Worm (Caenorhabditis elegans) whole organism, L2 larva: ENCODE data around the gene mcu-1.

Source experiments
- C34F6.9 ChIP-seq: fragments of 150-350 bp; optimal IDR thresholded peaks from 2 replicates; lab custom pipeline; 2014; ENCODE audit warnings: missing biosample characterization, missing genetic modification characterization
- F13H6.1 ChIP-seq: sonication (generic microtip); optimal IDR thresholded peaks from 2 replicates; lab custom pipeline; 2016; ENCODE audit warnings: missing genetic modification characterization, missing compliant biosample characterization
- Y55F3AM.14 ChIP-seq: fragments of 200-800 bp; sonication (Bioruptor generic); optimal IDR thresholded peaks from 2 replicates; lab custom pipeline; 2018; ENCODE audit warnings: mild to moderate bottlenecking, missing genetic modification characterization, missing compliant biosample characterization
- ZK546.5 ChIP-seq: sonication (generic microtip); optimal IDR thresholded peaks from 2 replicates; lab custom pipeline; 2017; ENCODE audit warnings: missing biosample characterization, missing genetic modification characterization
- alr-1 ChIP-seq: fragments of 150-350 bp; optimal IDR thresholded peaks from 2 replicates; lab custom pipeline; 2014; ENCODE audit warnings: missing biosample characterization, missing genetic modification characterization
- ama-1 ChIP-seq: fragments of 150-350 bp; optimal IDR thresholded peaks from 2 replicates; lab custom pipeline; 2018; ENCODE audit warnings: inconsistent platforms
- blmp-1 ChIP-seq: sonication (generic microtip); optimal IDR thresholded peaks from 2 replicates; lab custom pipeline; 2017; ENCODE audit warnings: missing genetic modification characterization, mild to moderate bottlenecking, missing compliant biosample characterization, antibody characterized with exemption, moderate library complexity; ENCODE audit not compliant: insufficient read depth
- ceh-82 ChIP-seq: fragments of 150-350 bp; optimal IDR thresholded peaks from 2 replicates; lab custom pipeline; 2014; ENCODE audit warnings: missing biosample characterization, missing genetic modification characterization
- crh-2 ChIP-seq: sonication (generic microtip); optimal IDR thresholded peaks from 2 replicates; lab custom pipeline; 2017; ENCODE audit warnings: missing biosample characterization, missing genetic modification characterization
- egl-27 ChIP-seq: sonication (generic microtip); optimal IDR thresholded peaks from 3 replicates; lab custom pipeline; 2017; ENCODE audit warnings: missing biosample characterization, missing genetic modification reagents, missing genetic modification characterization
- elt-1 ChIP-seq: fragments of 150-350 bp; optimal IDR thresholded peaks from 2 replicates; lab custom pipeline; 2014; ENCODE audit warnings: missing biosample characterization, missing genetic modification characterization
- elt-3 ChIP-seq: sonication (generic microtip); optimal IDR thresholded peaks from 2 replicates; lab custom pipeline; 2017; ENCODE audit warnings: missing biosample characterization, missing genetic modification characterization
- fos-1 ChIP-seq: fragments of 150-350 bp; optimal IDR thresholded peaks from 2 replicates; lab custom pipeline; 2014; ENCODE audit warnings: missing biosample characterization, missing genetic modification characterization
- gmeb-1 ChIP-seq: fragments of 150-350 bp; optimal IDR thresholded peaks from 2 replicates; lab custom pipeline; 2014; ENCODE audit warnings: missing biosample characterization, missing genetic modification characterization
- lin-39 ChIP-seq: fragments of 150-350 bp; optimal IDR thresholded peaks from 2 replicates; lab custom pipeline; 2014; ENCODE audit warnings: missing biosample characterization, missing genetic modification reagents, missing genetic modification characterization
- lsy-2 ChIP-seq, 2 experiments: fragments of 150-350 bp in 1 of 2; sonication (generic microtip) in 1 of 2; optimal IDR thresholded peaks; 2 replicates each; lab custom pipeline; 2014 to 2017; ENCODE audit warnings: missing biosample characterization in 2 of 2, missing genetic modification characterization in 2 of 2
- mbf-1 ChIP-seq: sonication (generic microtip); optimal IDR thresholded peaks from 2 replicates; lab custom pipeline; 2017; ENCODE audit warnings: missing biosample characterization, missing genetic modification characterization
- mdl-1 ChIP-seq, 2 experiments: fragments of 150-350 bp in 1 of 2; sonication (generic microtip) in 1 of 2; optimal IDR thresholded peaks; 2 replicates each; lab custom pipeline; 2017; ENCODE audit warnings: missing biosample characterization in 2 of 2, missing genetic modification characterization in 2 of 2
- nhr-10 ChIP-seq: sonication (generic microtip); optimal IDR thresholded peaks from 2 replicates; lab custom pipeline; 2017; ENCODE audit warnings: missing biosample characterization, missing genetic modification characterization
- nhr-11 ChIP-seq: fragments of 150-350 bp; optimal IDR thresholded peaks from 2 replicates; lab custom pipeline; 2014; ENCODE audit warnings: missing biosample characterization, missing genetic modification characterization
- nhr-12 ChIP-seq: fragments of 150-350 bp; optimal IDR thresholded peaks from 2 replicates; lab custom pipeline; 2014; ENCODE audit warnings: missing biosample characterization, missing genetic modification characterization
- nhr-129 ChIP-seq: fragments of 150-350 bp; optimal IDR thresholded peaks from 2 replicates; lab custom pipeline; 2014; ENCODE audit warnings: missing biosample characterization, missing genetic modification characterization
- nhr-21 ChIP-seq: fragments of 150-350 bp; optimal IDR thresholded peaks from 2 replicates; lab custom pipeline; 2014; ENCODE audit warnings: missing biosample characterization, missing genetic modification characterization
- nhr-23 ChIP-seq: fragments of 150-350 bp; optimal IDR thresholded peaks from 2 replicates; lab custom pipeline; 2014; ENCODE audit warnings: missing biosample characterization, missing genetic modification reagents, missing genetic modification characterization
- nhr-25 ChIP-seq: fragments of 150-350 bp; sonication (generic microtip); optimal IDR thresholded peaks from 3 replicates; lab custom pipeline; 2014; ENCODE audit warnings: missing biosample characterization, missing genetic modification characterization
- nhr-6 ChIP-seq: fragments of 150-350 bp; optimal IDR thresholded peaks from 2 replicates; lab custom pipeline; 2014; ENCODE audit warnings: missing biosample characterization, missing genetic modification characterization
- nhr-77 ChIP-seq: fragments of 150-350 bp; optimal IDR thresholded peaks from 2 replicates; lab custom pipeline; 2014; ENCODE audit warnings: missing biosample characterization, missing genetic modification characterization
- peb-1 ChIP-seq: fragments of 150-350 bp; optimal IDR thresholded peaks from 2 replicates; lab custom pipeline; 2014; ENCODE audit warnings: missing biosample characterization, missing genetic modification characterization
- sma-3 ChIP-seq: sonication (generic microtip); optimal IDR thresholded peaks from 2 replicates; lab custom pipeline; 2016; ENCODE audit warnings: missing genetic modification reagents, missing genetic modification characterization, missing compliant biosample characterization
- sma-9 ChIP-seq, 2 experiments: fragments of 150-350 bp in 1 of 2; sonication (generic microtip) in 1 of 2; optimal IDR thresholded peaks; 2 replicates each; lab custom pipeline; 2014 to 2016; ENCODE audit warnings: missing genetic modification characterization in 2 of 2, mild to moderate bottlenecking in 1 of 2, missing biosample characterization in 1 of 2, missing compliant biosample characterization in 1 of 2, missing genetic modification reagents in 1 of 2, moderate library complexity in 1 of 2
- unc-39 ChIP-seq: fragments of 150-350 bp; optimal IDR thresholded peaks from 2 replicates; lab custom pipeline; 2014; ENCODE audit warnings: missing biosample characterization, missing genetic modification characterization
- unc-55 ChIP-seq: fragments of 150-350 bp; sonication (generic microtip); optimal IDR thresholded peaks from 3 replicates; lab custom pipeline; 2014; ENCODE audit warnings: missing biosample characterization, missing genetic modification reagents, missing genetic modification characterization
- unc-62 ChIP-seq: fragments of 150-350 bp; optimal IDR thresholded peaks from 2 replicates; lab custom pipeline; 2014; ENCODE audit warnings: missing biosample characterization, missing genetic modification reagents, missing genetic modification characterization
- ztf-1 ChIP-seq: fragments of 200-800 bp; sonication (Bioruptor generic); conservative IDR thresholded peaks from 2 replicates; pipeline ENCODE4 v1.3.6; 2022; ENCODE audit warnings: missing genetic modification characterization, missing compliant biosample characterization
- ztf-11 ChIP-seq: sonication (generic microtip); optimal IDR thresholded peaks from 2 replicates; lab custom pipeline; 2017; ENCODE audit warnings: missing biosample characterization, missing genetic modification characterization
- ztf-4 ChIP-seq: fragments of 150-350 bp; optimal IDR thresholded peaks from 2 replicates; lab custom pipeline; 2014; ENCODE audit warnings: missing biosample characterization, missing genetic modification characterization

mcu-1 gene

ce11 chrIV:5939122-5939521, at the start of gene mcu-1:
Gene mcu-1 (minus strand): TSS chrIV:5939230.
- TF ChIP-seq sma-3 (GFP tag; lab: Kevin White, UChicago): peak; percentile 65
- peak; percentile 44 for TF ChIP-seq egl-27 (tag; lab: Kevin White, UChicago)
- TF ChIP-seq blmp-1 (tag; lab: Kevin White, UChicago): peak; percentile 84
- no peak for TF ChIP-seq elt-3 (tag; lab: Kevin White, UChicago)
- TF ChIP-seq fos-1: peak; percentile 84
- peak; percentile 23 for TF ChIP-seq gmeb-1 (tag; lab: Kevin White, UChicago)
- no peak for TF ChIP-seq ama-1 (lab: Kevin White, UChicago)
- TF ChIP-seq nhr-25: peak; percentile 80
- TF ChIP-seq crh-2 (tag; lab: Kevin White, UChicago): peak; percentile 99
- peak; percentile 91 for TF ChIP-seq sma-9 (GFP tag; optimal IDR thresholded peaks at IDR 0.05; lab: Kevin White, UChicago)
- TF ChIP-seq sma-9 (tag; optimal IDR thresholded peaks at IDR 0.05; lab: Kevin White, UChicago): no peak
- TF ChIP-seq ztf-11 (tag; lab: Kevin White, UChicago): no peak
- peak; percentile 74 for TF ChIP-seq nhr-21 (tag; lab: Kevin White, UChicago)
- TF ChIP-seq C34F6.9: peak; percentile 19
- peak in 1 of 2 experiments; percentile 19 for TF ChIP-seq lsy-2 (tag; optimal IDR thresholded peaks at IDR 0.05; lab: Kevin White, UChicago)
- TF ChIP-seq nhr-129 (tag; lab: Kevin White, UChicago): peak; percentile 35

DNA sequence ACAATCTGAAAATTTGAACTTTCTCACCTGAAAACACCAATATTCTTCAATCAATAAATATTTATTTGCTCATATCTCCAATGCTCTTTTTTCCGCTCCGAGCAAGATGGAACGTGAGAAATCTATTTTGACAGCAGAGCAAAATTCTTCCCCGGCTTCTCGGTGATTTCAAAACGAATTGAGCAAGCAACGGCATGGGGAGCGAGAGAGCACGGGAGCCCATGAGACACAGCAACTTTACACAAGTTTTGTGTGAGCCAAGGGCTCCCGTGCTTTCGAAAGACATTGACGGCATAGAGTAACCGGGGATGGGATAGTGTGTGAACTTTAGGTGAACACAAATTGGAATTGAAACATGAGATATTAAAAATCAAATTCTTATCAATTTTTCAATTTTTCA, 47.8 kb upstream of the mcu-1 start:
- TF ChIP-seq F13H6.1 (tag; lab: Kevin White, UChicago): peak; percentile 10
- no peak for TF ChIP-seq nhr-6 (tag; lab: Kevin White, UChicago)
- peak; percentile 21 for TF ChIP-seq ama-1 (lab: Kevin White, UChicago)

ce11 chrIV:5985823-5986222, 46.8 kb upstream of the mcu-1 start:
- TF ChIP-seq ztf-4 (no peak), nhr-129 (tag; lab: Kevin White, UChicago) (no peak), nhr-77 (tag; lab: Kevin White, UChicago) (no peak), unc-55 (GFP tag; lab: Kevin White, UChicago) (no peak), lin-39 (tag; lab: Kevin White, UChicago) (no peak), nhr-11 (tag; lab: Kevin White, UChicago) (no peak), nhr-25 (no peak), nhr-12 (tag; lab: Kevin White, UChicago) (no peak)

DNA sequence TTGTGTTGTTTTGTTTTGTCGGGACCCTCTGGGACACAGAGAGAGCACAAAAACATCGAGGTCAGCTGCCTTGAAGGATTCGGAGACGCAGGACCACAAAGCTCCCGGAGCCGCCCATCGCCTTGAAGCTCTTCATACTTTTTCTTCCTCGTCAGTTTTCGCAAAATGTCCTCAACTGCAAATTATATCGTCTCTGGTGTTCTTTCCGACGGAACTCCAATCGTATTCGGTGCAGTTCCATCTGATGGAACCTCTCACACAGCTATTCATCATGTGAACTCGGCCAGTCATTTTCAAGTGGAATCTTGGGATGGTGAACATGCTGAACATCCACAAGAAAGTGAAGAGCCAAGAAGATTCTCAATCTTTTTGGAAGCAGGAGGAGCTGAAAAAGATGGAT, 46.4 kb upstream of the mcu-1 start:
- no peak for TF ChIP-seq unc-39 (tag; lab: Kevin White, UChicago)
- no peak for TF ChIP-seq peb-1 (tag; lab: Kevin White, UChicago)
- no peak for TF ChIP-seq Y55F3AM.14 (GFP tag; lab: Kevin White, UChicago)
- TF ChIP-seq mdl-1 (tag; optimal IDR thresholded peaks at IDR 0.05; lab: Kevin White, UChicago): no peak
- no peak for TF ChIP-seq blmp-1 (tag; lab: Kevin White, UChicago)
- TF ChIP-seq ztf-1 (GFP tag; lab: Robert Waterston, UW): no peak
- TF ChIP-seq nhr-25: no peak
- no peak for TF ChIP-seq alr-1 (tag; lab: Kevin White, UChicago)
- TF ChIP-seq sma-3 (GFP tag; lab: Kevin White, UChicago): no peak
- TF ChIP-seq nhr-6 (tag; lab: Kevin White, UChicago): no peak
- no peak for TF ChIP-seq nhr-11 (tag; lab: Kevin White, UChicago)
- no peak for TF ChIP-seq elt-1 (tag; lab: Kevin White, UChicago)
- TF ChIP-seq ZK546.5 (tag; lab: Kevin White, UChicago): no peak
- no peak for TF ChIP-seq nhr-10
- TF ChIP-seq unc-55 (GFP tag; lab: Kevin White, UChicago): no peak
- TF ChIP-seq ceh-82 (tag; lab: Kevin White, UChicago): no peak
- TF ChIP-seq nhr-23 (tag; lab: Kevin White, UChicago): no peak
- TF ChIP-seq unc-62 (GFP tag; lab: Kevin White, UChicago): no peak
- no peak for TF ChIP-seq mbf-1
- TF ChIP-seq, all 48 proteins: peak for 0
